Worm (Caenorhabditis elegans): ENCODE data around the gene ZC178.2.

The ZC178.2 gene

ce11 chrV:8662056-8663006 lies 49.5 kb downstream of the ZC178.2 start (continued):
- TF ChIP-seq Y5F2A.4 (GFP tag; optimal IDR thresholded peaks at IDR 0.05) (no peak), nhr-11 (tag; optimal IDR thresholded peaks at IDR 0.05) (peak; percentile 21), php-3 (GFP tag; IDR thresholded peaks at IDR 0.05) (no peak), mdt-29 (GFP tag; IDR thresholded peaks at IDR 0.05) (no peak), jun-1 (tag; optimal IDR thresholded peaks at IDR 0.05) (no peak), nhr-41 (GFP tag; IDR thresholded peaks at IDR 0.05) (no peak), daf-12 (tag; optimal IDR thresholded peaks at IDR 0.05) (no peak), rbr-2 (tag; optimal IDR thresholded peaks at IDR 0.05) (peak; percentile 24), mxl-2 (GFP tag; conservative IDR thresholded peaks at IDR 0.05) (no peak), nhr-10 (tag; optimal IDR thresholded peaks at IDR 0.05) (no peak), ztf-7 (tag; optimal IDR thresholded peaks at IDR 0.05) (no peak), daf-16 (GFP tag; optimal IDR thresholded peaks at IDR 0.05) (no peak), daf-16 (tag; optimal IDR thresholded peaks at IDR 0.05) (no peak), mes-2 (tag; optimal IDR thresholded peaks at IDR 0.05; ENCODE audit: poor library complexity, severe bottlenecking) (no peak), skn-1 (tag; optimal IDR thresholded peaks at IDR 0.05) (no peak), mdl-1 (tag; optimal IDR thresholded peaks at IDR 0.05) (peak in 1 of 2 experiments; percentile 14), unc-130 (GFP tag; optimal IDR thresholded peaks at IDR 0.05) (no peak), nhr-25 (tag; optimal IDR thresholded peaks at IDR 0.05; ENCODE audit: borderline replicate concordance, insufficient read depth) (peak; percentile 61), lin-39 (tag; optimal IDR thresholded peaks at IDR 0.05) (no peak), aly-2 (tag; optimal IDR thresholded peaks at IDR 0.05) (no peak), daf-19 (GFP tag; conservative IDR thresholded peaks at IDR 0.05) (no peak), cey-2 (tag; optimal IDR thresholded peaks at IDR 0.05; ENCODE audit: borderline replicate concordance, insufficient read depth) (no peak), ces-1 (GFP tag; optimal IDR thresholded peaks at IDR 0.05) (no peak), arid-1 (GFP tag; conservative IDR thresholded peaks at IDR 0.05) (no peak), nhr-48 (tag; optimal IDR thresholded peaks at IDR 0.05) (no peak), pqm-1 (tag; optimal IDR thresholded peaks at IDR 0.05) (peak; percentile 81), T20F7.1 (GFP tag; optimal IDR thresholded peaks at IDR 0.05) (no peak), sdz-12 (GFP tag; optimal IDR thresholded peaks at IDR 0.05) (no peak), F10B5.3 (tag; optimal IDR thresholded peaks at IDR 0.05) (no peak)

ce11 chrV:8661241-8661954 lies 50.4 kb downstream of the ZC178.2 start:
- TF ChIP-seq nhr-41 (GFP tag; IDR thresholded peaks at IDR 0.05) (peak; percentile 69), T20F7.1 (GFP tag; optimal IDR thresholded peaks at IDR 0.05) (no peak), zfp-2 (tag; optimal IDR thresholded peaks at IDR 0.05) (no peak), nhr-102 (tag; optimal IDR thresholded peaks at IDR 0.05) (peak; percentile 54), dve-1 (tag; optimal IDR thresholded peaks at IDR 0.05; ENCODE audit: insufficient read depth) (peak; percentile 82), lin-1 (GFP tag; IDR thresholded peaks at IDR 0.05) (peak; percentile 80; the same call in 1 of the 2 replicates), egl-27 (tag; optimal IDR thresholded peaks at IDR 0.05) (no peak), zip-11 (GFP tag; IDR thresholded peaks at IDR 0.05) (no peak), ztf-7 (tag; optimal IDR thresholded peaks at IDR 0.05) (no peak), mep-1 (tag; optimal IDR thresholded peaks at IDR 0.05) (peak; percentile 47), Y105C5A.15 (GFP tag; IDR thresholded peaks at IDR 0.05) (no peak), nhr-42 (GFP tag; IDR thresholded peaks at IDR 0.05) (no peak), set-16 (GFP tag; IDR thresholded peaks at IDR 0.05) (peak; percentile 21; the same call in 1 of the 2 replicates), F49E8.2 (tag; optimal IDR thresholded peaks at IDR 0.05; ENCODE audit: borderline replicate concordance) (no peak), lim-7 (GFP tag; IDR thresholded peaks at IDR 0.05) (no peak), nhr-11 (tag; optimal IDR thresholded peaks at IDR 0.05) (no peak), ceh-62 (tag; optimal IDR thresholded peaks at IDR 0.05) (no peak), arid-1 (GFP tag; conservative IDR thresholded peaks at IDR 0.05) (no peak), jun-1 (tag; optimal IDR thresholded peaks at IDR 0.05) (no peak), mdt-29 (GFP tag; IDR thresholded peaks at IDR 0.05) (no peak), vab-7 (GFP tag; IDR thresholded peaks at IDR 0.05) (no peak), daf-16 (GFP tag; optimal IDR thresholded peaks at IDR 0.05) (peak in 1 of 2 experiments; percentile 24), daf-16 (tag; optimal IDR thresholded peaks at IDR 0.05) (peak; percentile 92), mes-2 (tag; optimal IDR thresholded peaks at IDR 0.05; ENCODE audit: poor library complexity, severe bottlenecking) (peak; percentile 51), mdl-1 (tag; optimal IDR thresholded peaks at IDR 0.05) (no peak), lin-38 (GFP tag; IDR thresholded peaks at IDR 0.05) (no peak), ceh-82 (tag; optimal IDR thresholded peaks at IDR 0.05) (no peak)
